Worm (Caenorhabditis elegans) whole organism, mixed stage, embryonic: ENCODE measurements around the gene pbs-3.

ENCODE experiments used
- M03D4.4 ChIP-seq: sonication (generic microtip); optimal IDR thresholded peaks from 2 replicates; lab custom pipeline; 2017; ENCODE audit warnings: mild to moderate bottlenecking, missing genetic modification characterization, missing compliant biosample characterization
- bed-3 ChIP-seq: fragments of 200-800 bp; sonication (Bioruptor generic); optimal IDR thresholded peaks from 3 replicates; lab custom pipeline; 2018; ENCODE audit warnings: mild to moderate bottlenecking, missing genetic modification characterization, moderate library complexity, missing compliant biosample characterization
- blmp-1 ChIP-seq: fragments of 150-350 bp; optimal IDR thresholded peaks from 2 replicates; lab custom pipeline; 2014; ENCODE audit warnings: missing biosample characterization, missing genetic modification characterization
- ceh-39 ChIP-seq: fragments of 150-350 bp; optimal IDR thresholded peaks from 2 replicates; lab custom pipeline; 2014; ENCODE audit warnings: missing biosample characterization, missing genetic modification characterization
- ceh-43 ChIP-seq: fragments of 200-800 bp; sonication (Bioruptor generic); optimal IDR thresholded peaks from 2 replicates; lab custom pipeline; 2018; ENCODE audit warnings: mild to moderate bottlenecking, missing genetic modification characterization, moderate library complexity, missing compliant biosample characterization
- ceh-83 ChIP-seq: fragments of 200-800 bp; sonication (Bioruptor generic); optimal IDR thresholded peaks from 2 replicates; lab custom pipeline; 2018; ENCODE audit warnings: mild to moderate bottlenecking, missing genetic modification characterization, missing compliant biosample characterization
- ces-1 ChIP-seq: fragments of 150-350 bp; optimal IDR thresholded peaks from 2 replicates; lab custom pipeline; 2014; ENCODE audit warnings: missing biosample characterization, missing genetic modification reagents, missing genetic modification characterization
- cnd-1 ChIP-seq: fragments of 200-800 bp; sonication (Bioruptor generic); optimal IDR thresholded peaks from 2 replicates; lab custom pipeline; 2018; ENCODE audit warnings: mild to moderate bottlenecking, missing genetic modification characterization, missing compliant biosample characterization
- drap-1 ChIP-seq: fragments of 200-800 bp; sonication (Bioruptor generic); optimal IDR thresholded peaks from 3 replicates; lab custom pipeline; 2018; ENCODE audit warnings: mild to moderate bottlenecking, missing genetic modification characterization, missing compliant biosample characterization
- elt-1 ChIP-seq: sonication (generic microtip); optimal IDR thresholded peaks from 2 replicates; lab custom pipeline; 2017; ENCODE audit warnings: missing genetic modification characterization, mild to moderate bottlenecking, missing compliant biosample characterization, antibody characterized with exemption, moderate library complexity, borderline replicate concordance; ENCODE audit not compliant: insufficient read depth
- elt-3 ChIP-seq: fragments of 150-350 bp; optimal IDR thresholded peaks from 2 replicates; lab custom pipeline; 2014; ENCODE audit warnings: missing biosample characterization, missing genetic modification characterization
- flh-1 ChIP-seq: fragments of 200-800 bp; sonication (Bioruptor generic); optimal IDR thresholded peaks from 2 replicates; lab custom pipeline; 2018; ENCODE audit warnings: mild to moderate bottlenecking, missing genetic modification characterization, moderate library complexity, missing compliant biosample characterization
- ham-2 ChIP-seq: fragments of 200-800 bp; sonication (Bioruptor generic); optimal IDR thresholded peaks from 2 replicates; lab custom pipeline; 2018; ENCODE audit warnings: mild to moderate bottlenecking, missing genetic modification characterization, missing compliant biosample characterization
- hlh-1 ChIP-seq: fragments of 150-350 bp; optimal IDR thresholded peaks from 2 replicates; lab custom pipeline; 2014; ENCODE audit warnings: missing biosample characterization, missing genetic modification reagents, missing genetic modification characterization
- lin-13 ChIP-seq: fragments of 150-350 bp; optimal IDR thresholded peaks from 2 replicates; lab custom pipeline; 2014; ENCODE audit warnings: missing biosample characterization, missing genetic modification characterization
- lin-32 ChIP-seq: fragments of 200-800 bp; sonication (Bioruptor generic); optimal IDR thresholded peaks from 2 replicates; lab custom pipeline; 2018; ENCODE audit warnings: mild to moderate bottlenecking, missing genetic modification characterization, missing compliant biosample characterization
- lsy-2 ChIP-seq: fragments of 150-350 bp; optimal IDR thresholded peaks from 2 replicates; lab custom pipeline; 2014; ENCODE audit warnings: missing biosample characterization, missing genetic modification characterization
- mab-5 ChIP-seq: fragments of 150-350 bp; optimal IDR thresholded peaks from 2 replicates; lab custom pipeline; 2014; ENCODE audit warnings: missing biosample characterization, missing genetic modification characterization
- mep-1 ChIP-seq: fragments of 150-350 bp; optimal IDR thresholded peaks from 2 replicates; lab custom pipeline; 2017; ENCODE audit warnings: missing biosample characterization, missing genetic modification reagents, missing genetic modification characterization, inconsistent platforms
- mls-2 ChIP-seq: sonication (generic microtip); optimal IDR thresholded peaks from 2 replicates; lab custom pipeline; 2016; ENCODE audit warnings: mild to moderate bottlenecking, missing genetic modification characterization, moderate library complexity, missing compliant biosample characterization
- nhr-2 ChIP-seq: fragments of 150-350 bp; optimal IDR thresholded peaks from 2 replicates; lab custom pipeline; 2014; ENCODE audit warnings: missing biosample characterization, missing genetic modification characterization
- nhr-237 ChIP-seq: fragments of 150-350 bp; optimal IDR thresholded peaks from 2 replicates; lab custom pipeline; 2014; ENCODE audit warnings: missing biosample characterization, missing genetic modification characterization
- nhr-28 ChIP-seq: fragments of 150-350 bp; optimal IDR thresholded peaks from 2 replicates; lab custom pipeline; 2014; ENCODE audit warnings: missing biosample characterization, missing genetic modification characterization
- nhr-76 ChIP-seq: sonication (generic microtip); optimal IDR thresholded peaks from 2 replicates; lab custom pipeline; 2017; ENCODE audit warnings: missing biosample characterization, missing genetic modification characterization
- sem-2 ChIP-seq: fragments of 200-800 bp; sonication (Bioruptor generic); optimal IDR thresholded peaks from 2 replicates; lab custom pipeline; 2018; ENCODE audit warnings: mild to moderate bottlenecking, missing genetic modification characterization, missing compliant biosample characterization
- snpc-4 ChIP-seq: fragments of 150-350 bp; optimal IDR thresholded peaks from 2 replicates; lab custom pipeline; 2014; ENCODE audit warnings: missing biosample characterization, missing genetic modification characterization
- sptf-1 ChIP-seq: sonication (generic microtip); optimal IDR thresholded peaks from 2 replicates; lab custom pipeline; 2017; ENCODE audit warnings: mild to moderate bottlenecking, missing genetic modification characterization, moderate library complexity, missing compliant biosample characterization
- tbx-8 ChIP-seq: fragments of 200-800 bp; sonication (Bioruptor generic); optimal IDR thresholded peaks from 2 replicates; lab custom pipeline; 2018; ENCODE audit warnings: mild to moderate bottlenecking, missing genetic modification characterization, moderate library complexity, missing compliant biosample characterization
- unc-120 ChIP-seq: sonication (generic microtip); optimal IDR thresholded peaks from 2 replicates; lab custom pipeline; 2017; ENCODE audit warnings: missing genetic modification characterization, missing compliant biosample characterization; ENCODE audit not compliant: poor library complexity, severe bottlenecking
- zip-8 ChIP-seq: fragments of 150-350 bp; optimal IDR thresholded peaks from 2 replicates; lab custom pipeline; 2014; ENCODE audit warnings: missing biosample characterization, missing genetic modification characterization
- ztf-11 ChIP-seq: fragments of 150-350 bp; optimal IDR thresholded peaks from 2 replicates; lab custom pipeline; 2014; ENCODE audit warnings: missing biosample characterization, missing genetic modification characterization

Gene pbs-3

DNA sequence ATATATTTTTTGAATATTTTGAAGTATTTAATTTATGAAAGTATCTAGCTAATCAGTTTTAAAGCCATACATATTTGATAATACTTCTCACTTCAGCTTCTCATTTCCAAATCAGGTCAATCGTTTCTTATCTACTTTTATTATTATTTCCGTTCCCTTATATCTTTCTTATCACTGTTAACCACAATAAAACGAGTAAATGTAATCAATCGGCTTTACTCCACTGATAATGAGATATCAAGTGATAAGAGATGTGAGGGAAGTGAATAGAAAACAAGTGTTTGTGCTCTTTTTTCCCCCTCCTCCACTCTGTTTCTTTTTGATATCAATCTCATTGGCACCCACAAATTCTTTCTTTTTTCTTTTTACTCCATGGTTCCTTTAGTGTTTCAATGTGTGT, 11.3 kb upstream of the pbs-3 start:
- TF ChIP-seq unc-120 (tag; lab: Kevin White, UChicago) (no peak), lin-32 (GFP tag; lab: Kevin White, UChicago) (no peak), blmp-1 (no peak), cnd-1 (tag; lab: Kevin White, UChicago) (no peak), ceh-39 (no peak), snpc-4 (tag; lab: Kevin White, UChicago) (no peak), sem-2 (GFP tag; lab: Kevin White, UChicago) (no peak), lin-13 (tag; lab: Kevin White, UChicago) (no peak), sptf-1 (tag; lab: Kevin White, UChicago) (no peak), tbx-8 (GFP tag; lab: Kevin White, UChicago) (no peak)

- TF ChIP-seq lin-13 (tag; lab: Kevin White, UChicago) (no peak), ces-1 (no peak), nhr-76 (tag; lab: Kevin White, UChicago) (no peak), blmp-1 (no peak), drap-1 (GFP tag; lab: Kevin White, UChicago) (no peak), mls-2 (tag; lab: Kevin White, UChicago) (no peak), mep-1 (no peak), hlh-1 (tag; lab: Kevin White, UChicago) (no peak), nhr-237 (tag; lab: Kevin White, UChicago) (no peak), elt-3 (tag; lab: Kevin White, UChicago) (no peak), ceh-39 (no peak)
These were observed 5.5 kb upstream of the pbs-3 start for ce11 chrII:4960690-4961089.

DNA sequence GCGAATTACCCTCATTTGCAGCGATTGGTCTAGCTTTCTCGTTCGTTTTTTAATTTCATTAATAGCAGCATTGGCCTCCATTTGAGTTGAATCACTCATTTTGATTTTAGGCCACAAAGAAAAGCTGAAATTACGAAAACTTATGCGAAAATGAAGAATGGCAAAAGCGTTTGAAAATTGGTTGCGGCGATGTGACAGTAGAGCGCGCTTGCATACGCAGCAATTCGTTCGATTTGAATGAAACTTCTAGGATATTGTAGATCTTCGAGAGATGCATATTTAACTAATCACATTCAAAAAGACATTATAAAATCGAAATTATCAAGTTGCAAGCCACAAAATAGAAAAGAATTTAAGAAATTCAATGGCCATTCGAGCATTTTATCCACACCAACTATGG, 4.5 kb upstream of the pbs-3 start, which contains the start of gene ulp-2:
Gene ulp-2, minus strand, starts transcription at position 158 of the 400 bp plus-strand sequence.
- no peak for TF ChIP-seq elt-1 (tag; lab: Kevin White, UChicago)
- TF ChIP-seq ham-2 (GFP tag; lab: Kevin White, UChicago), result no peak
- TF ChIP-seq hlh-1 (tag; lab: Kevin White, UChicago), result peak; percentile 6
- TF ChIP-seq flh-1 (GFP tag; lab: Kevin White, UChicago), result no peak
- no peak for TF ChIP-seq ztf-11 (tag; lab: Kevin White, UChicago)
- no peak for TF ChIP-seq lsy-2 (tag; lab: Kevin White, UChicago)
- no peak for TF ChIP-seq mab-5
- no peak for TF ChIP-seq M03D4.4

DNA sequence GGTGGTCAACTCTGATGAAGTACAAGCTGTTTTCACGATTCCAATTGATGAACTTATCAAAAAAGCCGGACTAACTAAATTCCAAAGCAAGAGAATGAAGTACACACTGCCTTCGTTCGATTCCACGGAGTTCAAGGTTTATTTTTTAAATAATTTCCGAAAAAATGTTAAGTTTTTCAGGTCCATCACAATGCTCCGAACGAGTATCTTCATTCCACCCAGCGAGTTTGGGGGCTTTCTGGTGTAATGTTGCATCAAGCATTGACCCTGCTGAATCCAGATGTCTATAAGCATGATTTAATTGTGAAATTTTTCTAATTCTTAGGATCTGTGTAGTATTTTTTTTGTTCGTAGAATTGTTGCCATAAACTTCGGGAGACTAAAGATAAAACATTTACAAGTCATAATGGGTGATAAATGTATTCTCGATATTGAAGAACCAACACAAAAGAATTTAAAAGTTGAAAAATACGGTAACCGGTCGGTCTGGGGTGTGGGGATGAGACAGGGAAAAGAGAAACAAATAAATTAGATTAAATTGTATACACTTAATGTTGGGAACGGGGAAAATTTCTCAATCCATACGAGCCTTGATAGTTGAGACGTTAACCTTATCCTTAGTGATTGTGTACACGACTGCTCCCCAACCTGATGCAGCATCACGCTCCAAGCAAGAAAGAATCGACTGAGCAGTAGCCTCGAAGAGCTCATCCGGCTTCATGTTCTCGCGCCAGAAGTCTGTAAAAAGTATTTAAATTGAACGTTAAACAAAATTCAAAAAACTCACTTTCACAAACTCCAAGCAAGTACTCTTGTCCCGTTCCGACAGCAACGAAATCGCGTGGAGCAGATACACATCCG, 898 bp downstream of the pbs-3 start:
- no peak for TF ChIP-seq sem-2 (GFP tag; lab: Kevin White, UChicago)
- no peak for TF ChIP-seq elt-1 (tag; lab: Kevin White, UChicago)
- no peak for TF ChIP-seq elt-3 (tag; lab: Kevin White, UChicago)
- TF ChIP-seq nhr-2, result no peak
- no peak for TF ChIP-seq ces-1
- no peak for TF ChIP-seq lin-32 (GFP tag; lab: Kevin White, UChicago)
- no peak for TF ChIP-seq zip-8 (tag; lab: Kevin White, UChicago)
- TF ChIP-seq mls-2 (tag; lab: Kevin White, UChicago), result no peak
- TF ChIP-seq blmp-1, result no peak
- TF ChIP-seq ceh-43 (GFP tag; lab: Kevin White, UChicago), result no peak
- TF ChIP-seq ztf-11 (tag; lab: Kevin White, UChicago), result no peak
- no peak for TF ChIP-seq lsy-2 (tag; lab: Kevin White, UChicago)
- TF ChIP-seq ceh-39, result no peak
- TF ChIP-seq ceh-83 (GFP tag; lab: Kevin White, UChicago), result no peak
- TF ChIP-seq nhr-28, result no peak
- no peak for TF ChIP-seq flh-1 (GFP tag; lab: Kevin White, UChicago)
- no peak for TF ChIP-seq hlh-1 (tag; lab: Kevin White, UChicago)
- TF ChIP-seq nhr-237 (tag; lab: Kevin White, UChicago), result no peak
- TF ChIP-seq, all 35 proteins: peak for 0

ce11 chrII:4953289-4953688, 1.9 kb downstream of the pbs-3 start, which contains the start of gene ndx-3:
ndx-3 (plus strand) TSS chrII:4953589.
- no peak for TF ChIP-seq bed-3 (GFP tag; lab: Kevin White, UChicago)
- no peak for TF ChIP-seq nhr-28
- TF ChIP-seq blmp-1, result no peak
- no peak for TF ChIP-seq M03D4.4
- TF ChIP-seq ces-1, result no peak
